Worm (Caenorhabditis elegans) whole organism, L4/young adult: Measurements from ENCODE around the gene nspg-8.

Experiments used
- W03F9.2 ChIP-seq: fragments of 150-350 bp; optimal IDR thresholded peaks from 2 replicates; lab custom pipeline; 2014; ENCODE audit warnings: missing biosample characterization, missing genetic modification characterization
- him-1 ChIP-seq: sonication (generic microtip); optimal IDR thresholded peaks from 2 replicates; lab custom pipeline; 2016; ENCODE audit warnings: missing genotype, missing genetic modification reagents, missing genetic modification characterization, missing compliant biosample characterization

DNA sequence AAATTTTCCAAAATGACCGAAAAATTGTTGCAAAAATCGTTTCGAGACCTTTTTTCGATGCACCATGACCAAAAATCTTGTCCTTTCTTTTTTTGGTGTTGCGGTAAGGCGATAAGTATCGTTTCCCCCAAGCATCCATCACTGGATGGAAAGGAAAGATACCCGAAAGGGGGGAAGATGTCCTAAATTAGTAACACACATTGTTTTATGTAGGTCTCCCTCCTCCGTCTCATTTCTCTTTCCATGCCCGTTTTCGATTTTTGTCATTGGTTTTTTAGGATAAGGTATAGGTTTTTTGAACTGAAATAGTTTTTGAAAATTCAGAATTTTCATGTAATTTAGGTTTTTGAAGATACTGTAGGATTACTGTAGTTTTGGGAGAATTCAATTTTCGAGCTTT is 32.4 kb upstream of the nspg-8 start:
- no peak for TF ChIP-seq W03F9.2
- TF ChIP-seq him-1: no peak
